Worm (Caenorhabditis elegans) whole organism, late embryonic: ENCODE data around the gene ceh-100.

Experiments used
- F13H6.1 ChIP-seq: sonication (generic microtip); optimal IDR thresholded peaks from 2 replicates; lab custom pipeline; 2016; ENCODE audit warnings: missing genetic modification characterization, missing compliant biosample characterization
- K02D7.2 ChIP-seq: sonication (generic microtip); optimal IDR thresholded peaks from 2 replicates; lab custom pipeline; 2017; ENCODE audit warnings: mild to moderate bottlenecking, missing genetic modification characterization, missing compliant biosample characterization
- T23F11.4 ChIP-seq: fragments of 200-800 bp; sonication (Bioruptor generic); optimal IDR thresholded peaks from 2 replicates; lab custom pipeline; 2018; ENCODE audit warnings: mild to moderate bottlenecking, missing genetic modification characterization, missing compliant biosample characterization
- Y22D7AL.16 ChIP-seq: sonication (generic microtip); optimal IDR thresholded peaks from 2 replicates; lab custom pipeline; 2016; ENCODE audit warnings: missing genetic modification characterization, missing compliant biosample characterization
- ama-1 ChIP-seq: fragments of 150-350 bp; optimal IDR thresholded peaks from 2 replicates; lab custom pipeline; 2014
- ceh-18 ChIP-seq: sonication (generic microtip); optimal IDR thresholded peaks from 2 replicates; lab custom pipeline; 2016; ENCODE audit warnings: missing genetic modification characterization, missing compliant biosample characterization
- ceh-24 ChIP-seq: sonication (generic microtip); optimal IDR thresholded peaks from 2 replicates; lab custom pipeline; 2016; ENCODE audit warnings: mild to moderate bottlenecking, missing genetic modification characterization, missing compliant biosample characterization
- ceh-30 ChIP-seq: fragments of 150-350 bp; optimal IDR thresholded peaks from 2 replicates; lab custom pipeline; 2014; ENCODE audit warnings: missing biosample characterization, missing genetic modification characterization
- ceh-31 ChIP-seq: sonication (generic microtip); optimal IDR thresholded peaks from 2 replicates; lab custom pipeline; 2016; ENCODE audit warnings: missing genetic modification characterization, missing compliant biosample characterization
- ceh-34 ChIP-seq: sonication (generic microtip); optimal IDR thresholded peaks from 2 replicates; lab custom pipeline; 2016; ENCODE audit warnings: mild to moderate bottlenecking, missing genetic modification characterization, missing compliant biosample characterization
- ceh-6 ChIP-seq: fragments of 200-800 bp; sonication (Bioruptor generic); optimal IDR thresholded peaks from 2 replicates; lab custom pipeline; 2018; ENCODE audit warnings: mild to moderate bottlenecking, missing genetic modification characterization, missing compliant biosample characterization
- ceh-9 ChIP-seq: sonication (generic microtip); optimal IDR thresholded peaks from 2 replicates; lab custom pipeline; 2016; ENCODE audit warnings: mild to moderate bottlenecking, missing genetic modification characterization, inconsistent platforms, missing compliant biosample characterization
- che-1 ChIP-seq: sonication (generic microtip); optimal IDR thresholded peaks from 2 replicates; lab custom pipeline; 2016; ENCODE audit warnings: mild to moderate bottlenecking, missing genetic modification characterization, missing compliant biosample characterization
- dmd-4 ChIP-seq: sonication (generic microtip); optimal IDR thresholded peaks from 2 replicates; lab custom pipeline; 2016; ENCODE audit warnings: borderline replicate concordance, missing genetic modification characterization, missing compliant biosample characterization
- dve-1 ChIP-seq: sonication (generic microtip); optimal IDR thresholded peaks from 2 replicates; lab custom pipeline; 2017; ENCODE audit warnings: antibody characterized with exemption, mild to moderate bottlenecking, missing genetic modification characterization, missing compliant biosample characterization
- elt-2 ChIP-seq: sonication (generic microtip); optimal IDR thresholded peaks from 2 replicates; lab custom pipeline; 2016; ENCODE audit warnings: missing genetic modification reagents, missing genetic modification characterization, missing compliant biosample characterization
- elt-4 ChIP-seq: sonication (generic microtip); optimal IDR thresholded peaks from 2 replicates; lab custom pipeline; 2016; ENCODE audit warnings: missing genetic modification characterization, missing compliant biosample characterization
- fax-1 ChIP-seq: sonication (generic microtip); optimal IDR thresholded peaks from 2 replicates; lab custom pipeline; 2016; ENCODE audit warnings: missing genotype, missing genetic modification characterization, missing compliant biosample characterization
- gmeb-2 ChIP-seq: sonication (generic microtip); optimal IDR thresholded peaks from 2 replicates; lab custom pipeline; 2016; ENCODE audit warnings: missing genetic modification characterization, inconsistent platforms, missing compliant biosample characterization
- hlh-13 ChIP-seq: fragments of 200-800 bp; sonication (Bioruptor generic); optimal IDR thresholded peaks from 2 replicates; lab custom pipeline; 2018; ENCODE audit warnings: mild to moderate bottlenecking, missing genetic modification characterization, missing compliant biosample characterization
- hlh-30 ChIP-seq: sonication (generic microtip); optimal IDR thresholded peaks from 2 replicates; lab custom pipeline; 2017; ENCODE audit warnings: antibody characterized with exemption, missing genetic modification characterization, missing compliant biosample characterization; ENCODE audit not compliant: insufficient read depth
- hlh-6 ChIP-seq: sonication (generic microtip); optimal IDR thresholded peaks from 2 replicates; lab custom pipeline; 2016; ENCODE audit warnings: missing genotype, missing genetic modification characterization, missing compliant biosample characterization
- hlh-8 ChIP-seq: sonication (generic microtip); optimal IDR thresholded peaks from 2 replicates; lab custom pipeline; 2016; ENCODE audit warnings: missing genotype, missing genetic modification characterization, missing compliant biosample characterization
- lim-6 ChIP-seq: sonication (generic microtip); optimal IDR thresholded peaks from 2 replicates; lab custom pipeline; 2016; ENCODE audit warnings: missing genetic modification characterization, missing compliant biosample characterization
- nhr-11 ChIP-seq: fragments of 150-350 bp; optimal IDR thresholded peaks from 2 replicates; lab custom pipeline; 2014; ENCODE audit warnings: missing biosample characterization, missing genetic modification characterization
- nhr-232 ChIP-seq: sonication (generic microtip); optimal IDR thresholded peaks from 2 replicates; lab custom pipeline; 2016; ENCODE audit warnings: missing genetic modification characterization, missing compliant biosample characterization
- pax-1 ChIP-seq: fragments of 150-350 bp; optimal IDR thresholded peaks from 2 replicates; lab custom pipeline; 2014; ENCODE audit warnings: missing biosample characterization, missing genetic modification characterization
- pha-2 ChIP-seq: sonication (generic microtip); optimal IDR thresholded peaks from 2 replicates; lab custom pipeline; 2017; ENCODE audit warnings: mild to moderate bottlenecking, missing genetic modification characterization, missing compliant biosample characterization
- pha-4 ChIP-seq: fragments of 150-350 bp; optimal IDR thresholded peaks from 2 replicates; lab custom pipeline; 2018; ENCODE audit warnings: missing biosample characterization, missing genetic modification reagents, missing genetic modification characterization
- pqm-1 ChIP-seq: sonication (generic microtip); optimal IDR thresholded peaks from 2 replicates; lab custom pipeline; 2016; ENCODE audit warnings: missing genetic modification characterization, missing compliant biosample characterization
- pros-1 ChIP-seq: fragments of 150-350 bp; optimal IDR thresholded peaks from 2 replicates; lab custom pipeline; 2014; ENCODE audit warnings: missing biosample characterization, missing genetic modification reagents, missing genetic modification characterization
- ref-2 ChIP-seq: sonication (generic microtip); optimal IDR thresholded peaks from 2 replicates; lab custom pipeline; 2016; ENCODE audit warnings: missing genetic modification characterization, missing compliant biosample characterization
- rnt-1 ChIP-seq: sonication (generic microtip); optimal IDR thresholded peaks from 2 replicates; lab custom pipeline; 2016; ENCODE audit warnings: missing genetic modification characterization, missing compliant biosample characterization
- sdc-2 ChIP-seq: sonication (generic microtip); optimal IDR thresholded peaks from 2 replicates; lab custom pipeline; 2016; ENCODE audit warnings: missing genotype, missing genetic modification characterization, missing compliant biosample characterization
- sox-2 ChIP-seq: fragments of 200-800 bp; sonication (Bioruptor generic); IDR thresholded peaks from 2 replicates; pipeline ENCODE4 v1.3.6; 2022; ENCODE audit warnings: missing genetic modification reagents, missing genetic modification characterization, missing compliant biosample characterization
- sox-4 ChIP-seq: sonication (generic microtip); optimal IDR thresholded peaks from 2 replicates; lab custom pipeline; 2017; ENCODE audit warnings: mild to moderate bottlenecking, missing genetic modification characterization, inconsistent platforms, missing compliant biosample characterization
- tbx-2 ChIP-seq: sonication (generic microtip); optimal IDR thresholded peaks from 2 replicates; lab custom pipeline; 2016; ENCODE audit warnings: missing genetic modification characterization, missing compliant biosample characterization
- ttx-3 ChIP-seq: sonication (generic microtip); optimal IDR thresholded peaks from 2 replicates; lab custom pipeline; 2016; ENCODE audit warnings: missing genetic modification reagents, missing genetic modification characterization, missing compliant biosample characterization
- unc-3 ChIP-seq, 2 experiments: fragments of 200-800 bp in 1 of 2; sonication (Bioruptor generic) in 1 of 2; sonication (generic microtip) in 1 of 2; conservative IDR thresholded peaks in 1 of 2; optimal IDR thresholded peaks in 1 of 2; 2 replicates each; pipeline versions ENCODE4 v1.3.6 to Lab custom; 2016 to 2022; ENCODE audit warnings: missing compliant biosample characterization in 2 of 2, missing genetic modification characterization in 2 of 2, missing genetic modification reagents in 1 of 2
- unc-42 ChIP-seq: sonication (generic microtip); optimal IDR thresholded peaks from 2 replicates; lab custom pipeline; 2016; ENCODE audit warnings: missing genotype, missing genetic modification characterization, missing compliant biosample characterization
- unc-55 ChIP-seq: sonication (generic microtip); optimal IDR thresholded peaks from 2 replicates; lab custom pipeline; 2017; ENCODE audit warnings: missing biosample characterization, missing genetic modification reagents, missing genetic modification characterization
- unc-86 ChIP-seq: sonication (generic microtip); optimal IDR thresholded peaks from 2 replicates; lab custom pipeline; 2016; ENCODE audit warnings: missing genetic modification characterization, missing compliant biosample characterization
- zip-5 ChIP-seq: sonication (generic microtip); optimal IDR thresholded peaks from 2 replicates; lab custom pipeline; 2016; ENCODE audit warnings: missing genetic modification characterization, missing compliant biosample characterization

ceh-100 gene

DNA sequence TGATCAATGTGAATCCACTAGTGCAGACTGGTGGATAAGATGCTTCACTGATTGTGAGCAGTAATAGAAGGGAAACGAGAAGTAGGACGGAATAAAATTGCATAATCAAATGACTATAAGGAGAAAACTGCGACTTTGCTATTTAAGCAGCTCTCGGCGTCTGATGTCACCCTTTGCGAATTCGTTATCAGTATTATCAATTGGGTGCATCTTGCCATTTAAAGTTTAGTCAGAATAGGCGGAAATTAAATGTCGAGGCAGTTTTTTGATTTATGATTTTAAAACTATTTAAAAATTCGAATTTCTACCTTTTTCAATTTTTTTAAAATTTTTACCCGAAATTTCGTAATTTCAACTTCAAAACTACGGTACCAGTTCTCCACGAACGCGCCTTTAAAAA lies 22.5 kb downstream of the ceh-100 start, which contains the start of gene clec-4:
Gene clec-4 (minus strand): TSS at position 162 of the 400 bp plus-strand sequence.
- no peak for TF ChIP-seq ceh-18 (tag; lab: Kevin White, UChicago)
- TF ChIP-seq dmd-4 (tag; lab: Kevin White, UChicago) = no peak
- no peak for TF ChIP-seq gmeb-2 (tag; lab: Kevin White, UChicago)
- no peak for TF ChIP-seq sox-4 (tag; lab: Kevin White, UChicago)
- no peak for TF ChIP-seq che-1 (tag; lab: Kevin White, UChicago)
- TF ChIP-seq zip-5 (tag; lab: Kevin White, UChicago) = no peak
- no peak for TF ChIP-seq lim-6 (tag; lab: Kevin White, UChicago)
- no peak for TF ChIP-seq ceh-24
- no peak for TF ChIP-seq ceh-9 (tag; lab: Kevin White, UChicago)
- no peak for TF ChIP-seq unc-3 (GFP tag; conservative IDR thresholded peaks at IDR 0.05; lab: Robert Waterston, UW)
- TF ChIP-seq unc-3 (tag; optimal IDR thresholded peaks at IDR 0.05; lab: Kevin White, UChicago) = no peak
- TF ChIP-seq pax-1 (tag; lab: Kevin White, UChicago) = no peak
- TF ChIP-seq pha-2 = no peak
- no peak for TF ChIP-seq nhr-11 (tag; lab: Kevin White, UChicago)
- no peak for TF ChIP-seq fax-1
- TF ChIP-seq pros-1 (tag; lab: Kevin White, UChicago) = no peak
- no peak for TF ChIP-seq T23F11.4 (GFP tag; lab: Kevin White, UChicago)
- no peak for TF ChIP-seq dve-1 (tag; lab: Kevin White, UChicago)

DNA sequence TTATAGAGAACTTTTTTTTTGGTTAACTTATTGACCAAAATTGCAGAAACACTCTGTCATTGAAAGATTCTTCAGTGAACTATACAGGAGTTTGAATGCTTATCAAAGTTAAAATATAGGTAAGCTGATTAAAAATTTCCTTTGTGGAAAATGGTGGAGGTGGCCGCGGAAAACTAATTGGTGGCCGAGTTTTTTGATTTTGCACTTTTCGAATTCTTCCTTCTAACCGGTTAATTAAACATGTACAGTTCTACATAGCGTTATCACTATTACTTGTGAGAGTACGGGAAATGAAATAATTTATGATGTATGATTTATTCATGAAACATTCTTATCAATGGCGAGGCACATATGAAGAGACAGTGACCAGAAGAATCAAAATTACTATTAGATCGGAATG lies 25.7 kb downstream of the ceh-100 start, which contains the start of gene clec-8:
Gene clec-8 (minus strand): TSS at position 308 of the 400 bp plus-strand sequence.
- TF ChIP-seq ceh-30 (tag; lab: Kevin White, UChicago) = no peak
- TF ChIP-seq ceh-6 (GFP tag; lab: Kevin White, UChicago) = no peak
- TF ChIP-seq ceh-24 = no peak
- TF ChIP-seq sox-4 (tag; lab: Kevin White, UChicago) = no peak
- no peak for TF ChIP-seq sdc-2 (tag; lab: Kevin White, UChicago)

DNA sequence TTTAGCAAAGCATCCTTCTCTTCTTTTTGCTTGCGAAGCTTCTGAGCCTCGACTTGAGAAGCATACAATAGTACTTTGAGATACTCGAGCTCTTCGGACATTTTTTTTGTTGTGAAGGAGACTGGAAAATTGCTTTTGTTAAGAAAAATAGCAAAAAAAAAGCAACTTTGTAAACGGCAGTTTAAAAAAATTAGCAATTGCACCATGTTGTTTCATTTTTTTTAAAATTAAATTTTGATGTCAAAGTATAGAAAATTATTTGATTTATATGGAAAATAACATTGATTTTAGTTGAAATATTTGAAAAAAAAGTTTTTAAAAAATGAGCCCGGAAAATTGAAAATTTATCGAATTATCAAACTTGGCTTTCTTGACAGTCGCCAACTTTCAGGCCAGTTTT lies 28.8 kb downstream of the ceh-100 start, which contains the start of gene Y38E10A.3:
Gene Y38E10A.3 (minus strand): TSS at position 101 of the 400 bp plus-strand sequence.
- TF ChIP-seq elt-4 (tag; lab: Kevin White, UChicago) (no peak), F13H6.1 (no peak), sox-2 (no peak), elt-2 (no peak), ceh-31 (tag; lab: Kevin White, UChicago) (no peak), unc-86 (tag; lab: Kevin White, UChicago) (no peak), nhr-232 (tag; lab: Kevin White, UChicago) (no peak), che-1 (tag; lab: Kevin White, UChicago) (no peak), tbx-2 (no peak), hlh-30 (tag; lab: Kevin White, UChicago) (no peak), ttx-3 (no peak), pha-4 (tag; lab: Kevin White, UChicago) (no peak), hlh-8 (tag; lab: Kevin White, UChicago) (no peak), ref-2 (tag; lab: Kevin White, UChicago) (no peak), dve-1 (tag; lab: Kevin White, UChicago) (no peak), nhr-11 (tag; lab: Kevin White, UChicago) (no peak), K02D7.2 (tag; lab: Kevin White, UChicago) (no peak), pqm-1 (tag; lab: Kevin White, UChicago) (no peak), Y22D7AL.16 (no peak)

DNA sequence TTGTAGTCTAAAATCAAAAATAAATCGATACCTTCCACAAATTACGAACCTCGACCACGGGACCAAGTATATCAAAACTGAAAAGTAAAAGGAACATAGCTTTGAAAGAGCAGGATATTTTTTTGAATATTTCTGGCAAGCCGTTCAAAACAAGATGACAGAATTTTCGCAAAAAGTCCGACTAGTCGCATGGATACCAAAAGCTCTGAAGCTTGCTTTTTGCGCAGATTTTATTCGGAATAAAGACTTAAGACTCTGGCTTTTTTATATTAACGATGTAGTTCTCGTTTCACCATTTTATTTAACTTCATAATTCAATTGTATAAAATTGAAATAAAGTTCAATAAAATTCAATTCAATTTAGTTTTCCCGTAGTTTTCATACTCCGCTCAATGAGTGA lies 29.9 kb downstream of the ceh-100 start, which contains the start of gene Y38E10A.2:
Gene Y38E10A.2 (minus strand): TSS at position 101 of the 400 bp plus-strand sequence.
- TF ChIP-seq dve-1 (tag; lab: Kevin White, UChicago) (no peak), unc-55 (GFP tag; lab: Kevin White, UChicago) (no peak), hlh-6 (tag; lab: Kevin White, UChicago) (no peak), pax-1 (tag; lab: Kevin White, UChicago) (no peak), hlh-13 (GFP tag; lab: Kevin White, UChicago) (no peak), unc-42 (tag; lab: Kevin White, UChicago) (no peak), ama-1 (lab: Kevin White, UChicago) (no peak), rnt-1 (tag; lab: Kevin White, UChicago) (no peak), ceh-34 (tag; lab: Kevin White, UChicago) (no peak)
